5 fruit fly cellular contexts compared by ENCODE assay signal in genomic region chr2L:1072184-1072583, dm6.
TF ChIP-seq lines count a peak whose summit lies in the region.

No protein-coding gene starts in this region.

- TF ChIP-seq CTCF in whole organism, embryonic (GFP tag; optimal IDR thresholded peaks at IDR 0.05; lab: Kevin White, UChicago), result peak; percentile 70

TF ChIP-seq in whole organism, adult, 20 proteins besides CTCF, POLR2A, EP300 and RAD21 (continues in another document):
- no peak for TF ChIP-seq CG5204 (GFP tag; optimal IDR thresholded peaks at IDR 0.05; lab: Kevin White, UChicago)
- TF ChIP-seq CG14711 (tag; optimal IDR thresholded peaks at IDR 0.05; lab: Kevin White, UChicago), result peak; percentile 23
- TF ChIP-seq kay (GFP tag; lab: Kevin White, UChicago; ENCODE audit: borderline replicate concordance), result no peak
- no peak for TF ChIP-seq tj (GFP tag; optimal IDR thresholded peaks at IDR 0.05; lab: Kevin White, UChicago)
- TF ChIP-seq Hr96 (GFP tag; optimal IDR thresholded peaks at IDR 0.05; lab: Kevin White, UChicago), result peak; percentile 53
- peak; percentile 5 for TF ChIP-seq CG1620 (GFP tag; optimal IDR thresholded peaks at IDR 0.05; lab: Kevin White, UChicago)
- peak; percentile 11 for TF ChIP-seq Mnt (GFP tag; optimal IDR thresholded peaks at IDR 0.05; lab: Kevin White, UChicago)
- TF ChIP-seq cnc (optimal IDR thresholded peaks at IDR 0.05; lab: Kevin White, UChicago), result no peak
- peak; percentile 17 for TF ChIP-seq CG11617 (GFP tag; optimal IDR thresholded peaks at IDR 0.05; lab: Kevin White, UChicago)
- peak; percentile 56 for TF ChIP-seq CG7045 (GFP tag; optimal IDR thresholded peaks at IDR 0.05; lab: Kevin White, UChicago)
- no peak for TF ChIP-seq bab1 (GFP tag; optimal IDR thresholded peaks at IDR 0.05; lab: Kevin White, UChicago)
- TF ChIP-seq CG12768 (GFP tag; optimal IDR thresholded peaks at IDR 0.05; lab: Kevin White, UChicago), result peak; percentile 41
- TF ChIP-seq toe (GFP tag; optimal IDR thresholded peaks at IDR 0.05; lab: Kevin White, UChicago), result no peak
- no peak for TF ChIP-seq CG33017 (tag; optimal IDR thresholded peaks at IDR 0.05; lab: Kevin White, UChicago)
- TF ChIP-seq ovo (GFP tag; optimal IDR thresholded peaks at IDR 0.05; lab: Kevin White, UChicago), result peak; percentile 48
- TF ChIP-seq CG7101 (tag; optimal IDR thresholded peaks at IDR 0.05; lab: Kevin White, UChicago), result peak; percentile 71
- peak; percentile 47 for TF ChIP-seq pad (GFP tag; optimal IDR thresholded peaks at IDR 0.05; lab: Kevin White, UChicago)
- no peak for TF ChIP-seq Clk (GFP tag; optimal IDR thresholded peaks at IDR 0.05; lab: Kevin White, UChicago)

TF ChIP-seq in whole organism, embryonic, 481 proteins besides CTCF, POLR2A, EP300 and RAD21 (continues in another document):
- TF ChIP-seq peb (GFP tag; IDR thresholded peaks at IDR 0.05; lab: Robert Waterston, UW), result peak; percentile 73
- peak; percentile 76 for TF ChIP-seq bigmax (GFP tag; optimal IDR thresholded peaks at IDR 0.05; lab: Kevin White, UChicago)
- TF ChIP-seq CG2129 (GFP tag; IDR thresholded peaks at IDR 0.05; lab: Robert Waterston, UW; ENCODE audit: partially characterized antibody), result no peak
- TF ChIP-seq sob (GFP tag; IDR thresholded peaks at IDR 0.05; lab: Robert Waterston, UW), result peak; percentile 94
- peak; percentile 93 for TF ChIP-seq pho (GFP tag; optimal IDR thresholded peaks at IDR 0.05; lab: Kevin White, UChicago)
- peak; percentile 71; the same call in 1 of the 2 replicates for TF ChIP-seq MBD-R2 (GFP tag; IDR thresholded peaks at IDR 0.05; lab: Robert Waterston, UW)
- peak; percentile 32 for TF ChIP-seq CG15479 (GFP tag; optimal IDR thresholded peaks at IDR 0.05; lab: Kevin White, UChicago)
- peak; percentile 94 for TF ChIP-seq CG3838 (GFP tag; optimal IDR thresholded peaks at IDR 0.05; lab: Kevin White, UChicago)
- TF ChIP-seq MTF-1 (GFP tag; optimal IDR thresholded peaks at IDR 0.05; lab: Kevin White, UChicago; ENCODE audit: borderline replicate concordance), result peak; percentile 98
- no peak for TF ChIP-seq lov (optimal IDR thresholded peaks at IDR 0.05; lab: Kevin White, UChicago)
- TF ChIP-seq lov (GFP tag; IDR thresholded peaks at IDR 0.05; lab: Robert Waterston, UW), result peak; percentile 94
- peak; percentile 87 for TF ChIP-seq CG2120 (GFP tag; optimal IDR thresholded peaks at IDR 0.05; lab: Kevin White, UChicago)
- peak; percentile 74 for TF ChIP-seq CG6654 (GFP tag; optimal IDR thresholded peaks at IDR 0.05; lab: Kevin White, UChicago)
- peak; percentile 83; the same call in 2 of the 3 replicates for TF ChIP-seq CG17361 (GFP tag; IDR thresholded peaks at IDR 0.05; lab: Robert Waterston, UW)
- peak; percentile 70 for TF ChIP-seq CG17612 (GFP tag; IDR thresholded peaks at IDR 0.05; lab: Robert Waterston, UW)
- no peak for TF ChIP-seq bbx (GFP tag; IDR thresholded peaks at IDR 0.05; lab: Robert Waterston, UW; ENCODE audit: partially characterized antibody)
- peak; percentile 96 for TF ChIP-seq tup (GFP tag; optimal IDR thresholded peaks at IDR 0.05; lab: Kevin White, UChicago)

TF ChIP-seq in whole organism, prepupa, 60 proteins besides CTCF, POLR2A, EP300 and RAD21 (continues in another document):
- TF ChIP-seq CG4318 (GFP tag; optimal IDR thresholded peaks at IDR 0.05; lab: Kevin White, UChicago) (peak; percentile 18), fd59A (GFP tag; optimal IDR thresholded peaks at IDR 0.05; lab: Kevin White, UChicago) (peak; percentile 60), CG11762 (GFP tag; optimal IDR thresholded peaks at IDR 0.05; lab: Kevin White, UChicago; ENCODE audit: insufficient read depth) (peak; percentile 61), Sox102F (GFP tag; optimal IDR thresholded peaks at IDR 0.05; lab: Kevin White, UChicago) (no peak), CG3032 (tag; optimal IDR thresholded peaks at IDR 0.05; lab: Kevin White, UChicago) (peak; percentile 58), spab (GFP tag; optimal IDR thresholded peaks at IDR 0.05; lab: Kevin White, UChicago) (peak; percentile 77), CG34406 (GFP tag; optimal IDR thresholded peaks at IDR 0.05; lab: Kevin White, UChicago) (peak; percentile 20), esn (GFP tag; optimal IDR thresholded peaks at IDR 0.05; lab: Kevin White, UChicago) (no peak), cyc (GFP tag; optimal IDR thresholded peaks at IDR 0.05; lab: Kevin White, UChicago) (no peak), ss (GFP tag; optimal IDR thresholded peaks at IDR 0.05; lab: Kevin White, UChicago) (peak; percentile 26 to 61), eg (GFP tag; IDR thresholded peaks at IDR 0.05; lab: Robert Waterston, UW) (peak; percentile 78), Eip75B (GFP tag; optimal IDR thresholded peaks at IDR 0.05; lab: Kevin White, UChicago) (peak; percentile 35), CG1621 (tag; optimal IDR thresholded peaks at IDR 0.05; lab: Kevin White, UChicago) (peak; percentile 75), achi (GFP tag; optimal IDR thresholded peaks at IDR 0.05; lab: Kevin White, UChicago) (peak; percentile 73), Smox (GFP tag; optimal IDR thresholded peaks at IDR 0.05; lab: Kevin White, UChicago) (no peak), CG11294 (GFP tag; IDR thresholded peaks at IDR 0.05; lab: Robert Waterston, UW) (peak; percentile 34; the same call in 1 of the 2 replicates), CG31627 (GFP tag; optimal IDR thresholded peaks at IDR 0.05; lab: Kevin White, UChicago) (no peak), CG3919 (GFP tag; optimal IDR thresholded peaks at IDR 0.05; lab: Kevin White, UChicago) (peak; percentile 73), Sox14 (GFP tag; optimal IDR thresholded peaks at IDR 0.05; lab: Kevin White, UChicago) (peak; percentile 3)

TF ChIP-seq in whole organism, pupa, 21 proteins besides CTCF, POLR2A, EP300 and RAD21:
- TF ChIP-seq D1 (tag; optimal IDR thresholded peaks at IDR 0.05; lab: Kevin White, UChicago) (no peak), CG9948 (tag; optimal IDR thresholded peaks at IDR 0.05; lab: Kevin White, UChicago) (peak; percentile 18), CG34367 (tag; optimal IDR thresholded peaks at IDR 0.05; lab: Kevin White, UChicago) (peak; percentile 69), CG4496 (GFP tag; IDR thresholded peaks at IDR 0.05; lab: Robert Waterston, UW) (peak; percentile 84), CG10348 (GFP tag; IDR thresholded peaks at IDR 0.05; lab: Robert Waterston, UW) (no peak), CG12605 (GFP tag; IDR thresholded peaks at IDR 0.05; lab: Robert Waterston, UW) (peak; percentile 44; the same call in 1 of the 2 replicates), CG14655 (GFP tag; optimal IDR thresholded peaks at IDR 0.05; lab: Kevin White, UChicago) (peak; percentile 72), CG13204 (GFP tag; optimal IDR thresholded peaks at IDR 0.05; lab: Kevin White, UChicago) (peak; percentile 34), Pif1A (GFP tag; optimal IDR thresholded peaks at IDR 0.05; lab: Kevin White, UChicago) (peak; percentile 83), CG15710 (tag; optimal IDR thresholded peaks at IDR 0.05; lab: Kevin White, UChicago) (peak; percentile 53), fd96Ca (GFP tag; IDR thresholded peaks at IDR 0.05; lab: Robert Waterston, UW) (peak; percentile 87), EcR (GFP tag; optimal IDR thresholded peaks at IDR 0.05; lab: Kevin White, UChicago) (no peak), Ets98B (GFP tag; IDR thresholded peaks at IDR 0.05; lab: Robert Waterston, UW) (peak; percentile 80), CG8159 (tag; optimal IDR thresholded peaks at IDR 0.05; lab: Kevin White, UChicago) (peak; percentile 63), rn (GFP tag; IDR thresholded peaks at IDR 0.05; lab: Robert Waterston, UW) (peak; percentile 71), CG17806 (tag; optimal IDR thresholded peaks at IDR 0.05; lab: Kevin White, UChicago) (peak; percentile 45), CG8301 (tag; optimal IDR thresholded peaks at IDR 0.05; lab: Kevin White, UChicago) (peak; percentile 38), Pif1B (GFP tag; optimal IDR thresholded peaks at IDR 0.05; lab: Kevin White, UChicago) (peak; percentile 70), gl (tag; optimal IDR thresholded peaks at IDR 0.05; lab: Kevin White, UChicago) (peak; percentile 81), CG32121 (GFP tag; IDR thresholded peaks at IDR 0.05; lab: Robert Waterston, UW) (peak; percentile 75), Snoo (tag; optimal IDR thresholded peaks at IDR 0.05; lab: Kevin White, UChicago) (no peak)
TF ChIP-seq in whole organism, pupa: peak in this region for 17.

TF ChIP-seq in whole organism, wandering third instar larva, 38 proteins besides CTCF, POLR2A, EP300 and RAD21 (continues in another document):
- TF ChIP-seq lola (GFP tag; optimal IDR thresholded peaks at IDR 0.05; lab: Kevin White, UChicago) (no peak), Abd-B (GFP tag; optimal IDR thresholded peaks at IDR 0.05; lab: Kevin White, UChicago) (no peak), foxo (GFP tag; optimal IDR thresholded peaks at IDR 0.05; lab: Kevin White, UChicago) (peak; percentile 34 to 79), pan (optimal IDR thresholded peaks at IDR 0.05; lab: Kevin White, UChicago) (no peak), Vsx2 (GFP tag; optimal IDR thresholded peaks at IDR 0.05; lab: Kevin White, UChicago; ENCODE audit: partially characterized antibody) (no peak), Rel (GFP tag; optimal IDR thresholded peaks at IDR 0.05; lab: Kevin White, UChicago) (no peak), Rel (tag; optimal IDR thresholded peaks at IDR 0.05; lab: Kevin White, UChicago) (no peak), N (GFP tag; optimal IDR thresholded peaks at IDR 0.05; lab: Kevin White, UChicago) (no peak), psq (GFP tag; optimal IDR thresholded peaks at IDR 0.05; lab: Kevin White, UChicago) (peak; percentile 75), OdsH (GFP tag; optimal IDR thresholded peaks at IDR 0.05; lab: Kevin White, UChicago) (peak; percentile 94), Myc (optimal IDR thresholded peaks at IDR 0.05; lab: Kevin White, UChicago) (no peak), CG32264 (GFP tag; optimal IDR thresholded peaks at IDR 0.05; lab: Kevin White, UChicago) (peak; percentile 74), Jra (GFP tag; optimal IDR thresholded peaks at IDR 0.05; lab: Kevin White, UChicago) (peak; percentile 88), h (GFP tag; optimal IDR thresholded peaks at IDR 0.05; lab: Kevin White, UChicago) (peak; percentile 95), dsf (GFP tag; optimal IDR thresholded peaks at IDR 0.05; lab: Kevin White, UChicago; ENCODE audit: borderline replicate concordance) (no peak), CrebA (GFP tag; optimal IDR thresholded peaks at IDR 0.05; lab: Kevin White, UChicago; ENCODE audit: borderline replicate concordance) (no peak), rgr (GFP tag; optimal IDR thresholded peaks at IDR 0.05; lab: Kevin White, UChicago) (peak; percentile 96), Dif (GFP tag; optimal IDR thresholded peaks at IDR 0.05; lab: Kevin White, UChicago; ENCODE audit: partially characterized antibody) (no peak), sage (GFP tag; optimal IDR thresholded peaks at IDR 0.05; lab: Kevin White, UChicago) (no peak), usp (GFP tag; optimal IDR thresholded peaks at IDR 0.05; lab: Kevin White, UChicago) (no peak), Hr78 (GFP tag; optimal IDR thresholded peaks at IDR 0.05; lab: Kevin White, UChicago) (no peak), woc (GFP tag; optimal IDR thresholded peaks at IDR 0.05; lab: Kevin White, UChicago) (peak; percentile 36), ey (GFP tag; optimal IDR thresholded peaks at IDR 0.05; lab: Kevin White, UChicago) (peak; percentile 82), dl (GFP tag; optimal IDR thresholded peaks at IDR 0.05; lab: Kevin White, UChicago; ENCODE audit: insufficient read depth in 1 of 2, partially characterized antibody in 2 of 2) (no peak)
